Worm (Caenorhabditis elegans): ENCODE measurements around the gene F11A5.15.

F11A5.15 gene

DNA sequence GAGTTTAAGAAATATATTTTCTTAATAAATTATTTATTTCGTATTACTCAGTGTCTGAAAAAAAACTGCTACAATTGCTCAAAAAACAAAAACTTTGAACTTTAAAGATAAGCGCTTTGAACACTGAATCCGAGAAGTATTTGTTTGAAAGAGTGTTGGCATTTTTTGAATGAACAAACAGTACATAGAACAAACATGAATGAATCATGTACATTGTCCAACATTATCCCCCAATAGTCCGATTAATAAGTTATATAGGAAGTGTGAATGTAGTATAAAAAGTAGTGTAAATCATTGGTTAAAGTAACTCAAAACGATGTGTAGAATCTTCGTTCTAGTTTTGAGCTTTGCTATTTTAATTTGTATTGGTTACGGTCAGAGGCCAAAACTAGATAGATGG is 16.7 kb downstream of the F11A5.15 start, which contains the start of gene F11A5.17:
TSS of gene F11A5.17 (plus strand) at position 301 of the 400 bp plus-strand sequence.
- TF ChIP-seq crh-2 (tag; optimal IDR thresholded peaks at IDR 0.05) = no peak
- no peak for TF ChIP-seq R02D3.7 (tag; optimal IDR thresholded peaks at IDR 0.05)
- no peak for TF ChIP-seq zag-1 (tag; optimal IDR thresholded peaks at IDR 0.05)
- no peak for TF ChIP-seq alr-1 (tag; optimal IDR thresholded peaks at IDR 0.05)
- TF ChIP-seq lin-11 (tag; optimal IDR thresholded peaks at IDR 0.05) = no peak
- TF ChIP-seq Y55F3AM.14 (GFP tag; optimal IDR thresholded peaks at IDR 0.05) = no peak
- no peak for TF ChIP-seq nhr-25 (tag; optimal IDR thresholded peaks at IDR 0.05)
- no peak for TF ChIP-seq aly-2 (tag; optimal IDR thresholded peaks at IDR 0.05)
- TF ChIP-seq blmp-1 (tag; optimal IDR thresholded peaks at IDR 0.05; ENCODE audit: insufficient read depth) = no peak
- no peak for TF ChIP-seq F13H6.1 (tag; optimal IDR thresholded peaks at IDR 0.05)

DNA sequence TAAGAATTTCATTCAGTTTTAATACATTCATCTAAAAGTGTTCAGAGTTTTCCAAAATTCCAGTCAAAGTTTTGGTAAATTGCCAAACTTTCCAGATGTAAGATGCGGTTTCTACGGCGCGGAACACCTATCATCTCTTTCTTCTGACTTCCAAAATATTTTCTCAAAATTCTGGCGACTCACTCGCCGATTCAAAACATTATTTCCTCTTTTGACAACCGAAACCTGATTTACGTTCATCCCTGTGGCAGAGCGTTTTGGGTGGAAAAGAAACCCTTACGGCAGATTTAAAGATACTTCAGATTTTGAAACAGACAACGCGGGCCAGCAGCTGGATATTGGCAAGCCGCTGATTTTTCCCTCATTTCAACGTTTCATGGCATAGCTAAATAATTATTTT is 20.4 kb downstream of the F11A5.15 start, which contains the start of gene F11A5.5:
TSS of gene F11A5.5 (plus strand) at position 301 of the 400 bp plus-strand sequence.
- no peak for TF ChIP-seq elt-1 (tag; optimal IDR thresholded peaks at IDR 0.05)
- TF ChIP-seq C34F6.9 (tag; optimal IDR thresholded peaks at IDR 0.05) = no peak
- no peak for TF ChIP-seq ama-1 (optimal IDR thresholded peaks at IDR 0.05)
- TF ChIP-seq nhr-129 (tag; optimal IDR thresholded peaks at IDR 0.05) = no peak
- TF ChIP-seq ceh-16 (tag; optimal IDR thresholded peaks at IDR 0.05) = no peak
- no peak for TF ChIP-seq dmd-4 (tag; optimal IDR thresholded peaks at IDR 0.05)
- TF ChIP-seq ztf-11 (tag; optimal IDR thresholded peaks at IDR 0.05) = no peak
- TF ChIP-seq mab-5 (tag; optimal IDR thresholded peaks at IDR 0.05) = no peak
- no peak for TF ChIP-seq zag-1 (tag; optimal IDR thresholded peaks at IDR 0.05)
- TF ChIP-seq peb-1 (tag; optimal IDR thresholded peaks at IDR 0.05) = no peak
- TF ChIP-seq unc-39 (tag; optimal IDR thresholded peaks at IDR 0.05) = no peak
- no peak for TF ChIP-seq ztf-1 (GFP tag; conservative IDR thresholded peaks at IDR 0.05)
- TF ChIP-seq crh-2 (tag; optimal IDR thresholded peaks at IDR 0.05) = no peak
- TF ChIP-seq R02D3.7 (tag; optimal IDR thresholded peaks at IDR 0.05) = no peak
- TF ChIP-seq nhr-6 (tag; optimal IDR thresholded peaks at IDR 0.05) = no peak
- TF ChIP-seq skn-1 (tag; optimal IDR thresholded peaks at IDR 0.05) = no peak
- no peak for TF ChIP-seq nhr-25 (tag; optimal IDR thresholded peaks at IDR 0.05)

DNA sequence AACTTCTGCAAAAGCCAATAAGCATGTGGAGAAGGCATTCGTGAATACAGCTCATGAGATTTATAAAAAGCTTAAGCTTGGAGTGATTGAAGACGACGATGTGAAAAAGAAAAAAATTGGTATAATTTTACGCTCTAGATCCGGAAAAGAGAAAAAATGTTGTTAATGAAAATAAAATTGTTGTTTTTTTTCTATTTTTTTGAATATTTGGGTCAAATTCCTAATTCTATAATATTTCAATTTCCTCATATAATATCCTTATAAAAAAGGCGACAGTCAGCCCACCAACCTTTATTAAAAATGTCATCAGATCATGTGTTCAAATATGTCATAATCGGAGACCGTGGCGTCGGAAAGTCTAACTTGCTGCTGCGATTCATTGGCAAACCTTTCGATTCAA is 23.0 kb downstream of the F11A5.15 start, which contains the start of gene rabr-3:
TSS of gene rabr-3 (plus strand) at position 301 of the 400 bp plus-strand sequence.
- no peak for TF ChIP-seq nhr-77 (tag; optimal IDR thresholded peaks at IDR 0.05)
- no peak for TF ChIP-seq mab-5 (tag; optimal IDR thresholded peaks at IDR 0.05)
- TF ChIP-seq ceh-16 (tag; optimal IDR thresholded peaks at IDR 0.05) = no peak
- no peak for TF ChIP-seq unc-55 (GFP tag; optimal IDR thresholded peaks at IDR 0.05)
- TF ChIP-seq aly-2 (tag; optimal IDR thresholded peaks at IDR 0.05) = no peak
- no peak for TF ChIP-seq sma-3 (GFP tag; optimal IDR thresholded peaks at IDR 0.05)
- TF ChIP-seq ztf-4 (tag; optimal IDR thresholded peaks at IDR 0.05) = no peak
- no peak for TF ChIP-seq peb-1 (tag; optimal IDR thresholded peaks at IDR 0.05)
- TF ChIP-seq elt-3 (tag; optimal IDR thresholded peaks at IDR 0.05) = no peak
- no peak for TF ChIP-seq sma-9 (GFP tag; optimal IDR thresholded peaks at IDR 0.05)
- no peak for TF ChIP-seq sma-9 (tag; optimal IDR thresholded peaks at IDR 0.05)
- TF ChIP-seq ceh-82 (tag; optimal IDR thresholded peaks at IDR 0.05) = no peak
- TF ChIP-seq lin-11 (tag; optimal IDR thresholded peaks at IDR 0.05) = no peak
- no peak for TF ChIP-seq ZK546.5 (tag; optimal IDR thresholded peaks at IDR 0.05)
- no peak for TF ChIP-seq sem-4 (tag; optimal IDR thresholded peaks at IDR 0.05)
- TF ChIP-seq gmeb-1 (tag; optimal IDR thresholded peaks at IDR 0.05) = no peak
- TF ChIP-seq skn-1 (tag; optimal IDR thresholded peaks at IDR 0.05) = no peak
- no peak for TF ChIP-seq egl-27 (tag; optimal IDR thresholded peaks at IDR 0.05)

DNA sequence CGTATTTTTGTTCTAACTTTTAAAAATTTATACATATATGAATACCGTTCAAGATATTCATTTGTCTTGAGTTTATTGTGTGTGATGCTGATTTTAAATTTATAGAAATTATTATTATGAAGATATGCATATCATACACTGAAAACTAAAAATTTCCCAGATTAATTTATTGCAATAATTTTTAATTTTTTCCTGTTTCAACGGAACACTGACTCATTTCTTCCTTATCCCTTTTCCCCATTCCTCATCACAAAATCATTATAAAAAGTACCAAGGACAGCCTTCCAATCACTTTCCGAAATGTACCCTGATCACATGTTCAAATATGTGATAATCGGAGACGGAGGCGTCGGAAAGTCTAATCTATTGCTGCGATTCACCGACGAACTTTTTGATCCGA is 23.8 kb downstream of the F11A5.15 start, which contains the start of gene rabr-4:
TSS of gene rabr-4 (plus strand) at position 301 of the 400 bp plus-strand sequence.
- TF ChIP-seq nhr-129 (tag; optimal IDR thresholded peaks at IDR 0.05) = no peak

DNA sequence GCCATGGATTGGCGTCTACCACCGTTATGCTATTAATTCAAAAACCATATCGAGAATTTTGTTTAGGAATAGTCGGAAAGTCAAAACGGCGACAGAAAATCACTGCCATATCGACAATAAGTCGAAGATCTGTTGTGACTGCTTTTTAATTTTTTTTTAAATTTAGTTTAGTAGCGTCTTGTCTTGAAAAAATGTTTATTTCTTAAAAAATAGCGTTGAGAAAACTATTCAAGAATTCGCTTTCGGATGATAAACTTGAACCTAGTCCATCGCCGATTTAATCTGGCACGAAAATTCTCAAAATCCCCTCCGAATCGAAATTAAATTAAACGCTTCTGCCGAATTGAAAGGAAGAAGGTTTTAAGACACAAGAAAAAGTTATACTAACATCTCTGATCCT is 26.3 kb downstream of the F11A5.15 start, which contains the start of gene srh-279:
TSS of gene srh-279 (plus strand) at position 301 of the 400 bp plus-strand sequence.
- TF ChIP-seq ZK546.5 (tag; optimal IDR thresholded peaks at IDR 0.05) (no peak), lin-13 (GFP tag; optimal IDR thresholded peaks at IDR 0.05) (no peak), blmp-1 (tag; optimal IDR thresholded peaks at IDR 0.05; ENCODE audit: insufficient read depth) (no peak), mbf-1 (tag; optimal IDR thresholded peaks at IDR 0.05) (no peak), nhr-23 (tag; optimal IDR thresholded peaks at IDR 0.05) (no peak)

Data from whole organism, L2 larva.